Worm (Caenorhabditis elegans): ENCODE measurements around the gene W01G7.4.
A peak's percentile ranks its signal among the peaks of the same experiment; 100 is the strongest.

The W01G7.4 gene

ce11 chrII:14064051-14064450 is 3.5 kb downstream of the W01G7.4 start:
- TF ChIP-seq C08G9.2 (tag; optimal IDR thresholded peaks at IDR 0.05) (no peak), ceh-45 (GFP tag; IDR thresholded peaks at IDR 0.05) (no peak), ztf-16 (tag; optimal IDR thresholded peaks at IDR 0.05) (no peak), sox-2 (GFP tag; IDR thresholded peaks at IDR 0.05) (no peak), unc-55 (GFP tag; optimal IDR thresholded peaks at IDR 0.05) (no peak), elt-2 (tag; optimal IDR thresholded peaks at IDR 0.05) (no peak), ceh-22 (tag; optimal IDR thresholded peaks at IDR 0.05) (no peak)

- no peak for TF ChIP-seq tbx-2 (tag; optimal IDR thresholded peaks at IDR 0.05)
Observed at ce11 chrII:14065486-14065885, 4.9 kb downstream of the W01G7.4 start.

- TF ChIP-seq pax-1 (tag; optimal IDR thresholded peaks at IDR 0.05): no peak
- no peak for TF ChIP-seq nfya-1 (tag; optimal IDR thresholded peaks at IDR 0.05)
- TF ChIP-seq nhr-11 (tag; optimal IDR thresholded peaks at IDR 0.05): no peak
- no peak for TF ChIP-seq hlh-6 (tag; optimal IDR thresholded peaks at IDR 0.05)
- TF ChIP-seq dve-1 (tag; optimal IDR thresholded peaks at IDR 0.05): no peak
- no peak for TF ChIP-seq ref-2 (tag; optimal IDR thresholded peaks at IDR 0.05)
- TF ChIP-seq ceh-31 (tag; optimal IDR thresholded peaks at IDR 0.05): no peak
- no peak for TF ChIP-seq ceh-48 (tag; optimal IDR thresholded peaks at IDR 0.05)
- TF ChIP-seq F13H6.1 (tag; optimal IDR thresholded peaks at IDR 0.05): no peak
- TF ChIP-seq ceh-24 (tag; optimal IDR thresholded peaks at IDR 0.05): no peak
- TF ChIP-seq unc-3 (GFP tag; conservative IDR thresholded peaks at IDR 0.05): no peak
- no peak for TF ChIP-seq unc-3 (tag; optimal IDR thresholded peaks at IDR 0.05)
Observed at ce11 chrII:14068607-14069006, 8.1 kb downstream of the W01G7.4 start, which contains the start of gene xrn-1. xrn-1 (plus strand) TSS chrII:14068907.

- TF ChIP-seq pha-2 (tag; optimal IDR thresholded peaks at IDR 0.05) (no peak), mec-3 (tag; optimal IDR thresholded peaks at IDR 0.05; ENCODE audit: borderline replicate concordance) (peak; percentile 25)
Observed at ce11 chrII:14074825-14075224, 14.3 kb downstream of the W01G7.4 start.

DNA sequence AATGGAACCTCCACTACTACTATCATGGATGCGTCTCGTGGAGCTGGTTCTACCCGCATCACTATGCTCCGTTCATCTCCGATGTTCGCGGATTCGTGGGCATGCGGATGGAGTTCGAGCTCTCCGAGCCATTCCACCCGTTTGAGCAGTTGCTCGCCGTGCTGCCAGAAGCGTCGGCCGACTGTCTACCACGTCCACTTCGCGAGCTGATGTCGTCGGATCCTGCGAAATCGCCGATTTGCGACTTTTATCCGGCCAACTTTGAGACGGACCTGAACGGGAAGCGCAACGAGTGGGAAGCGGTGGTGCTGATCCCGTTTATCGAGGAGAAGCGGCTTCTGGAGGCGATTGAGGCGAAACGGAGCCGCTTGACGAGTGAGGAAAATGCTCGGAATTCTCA is 17.3 kb downstream of the W01G7.4 start:
- TF ChIP-seq nfya-1 (tag; optimal IDR thresholded peaks at IDR 0.05): no peak
- no peak for TF ChIP-seq ceh-6 (GFP tag; optimal IDR thresholded peaks at IDR 0.05)
- peak; percentile 4 for TF ChIP-seq mec-3 (tag; optimal IDR thresholded peaks at IDR 0.05; ENCODE audit: borderline replicate concordance)

DNA sequence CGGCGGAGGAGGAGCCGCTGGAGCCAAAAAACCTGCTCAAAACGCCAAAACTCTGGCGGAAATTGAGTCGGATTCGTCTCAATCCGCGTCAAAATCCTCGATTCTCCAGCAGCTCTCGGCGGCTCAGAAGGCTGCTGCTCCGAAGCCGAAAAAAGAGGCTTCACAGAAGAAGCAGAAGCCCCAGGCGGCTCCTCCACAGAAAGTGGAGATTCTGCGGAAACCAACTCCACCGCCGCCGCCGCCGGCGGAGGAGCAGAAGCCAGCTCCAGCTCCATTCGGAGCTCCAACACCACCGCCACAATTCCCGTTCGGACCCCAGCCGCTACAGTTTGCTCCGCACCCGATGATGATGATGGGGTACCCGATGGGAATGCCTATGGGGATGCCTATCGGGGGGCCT is 26.4 kb downstream of the W01G7.4 start:
- TF ChIP-seq pat-9 (tag; optimal IDR thresholded peaks at IDR 0.05): no peak
- TF ChIP-seq hlh-6 (tag; optimal IDR thresholded peaks at IDR 0.05): no peak
- no peak for TF ChIP-seq unc-3 (GFP tag; conservative IDR thresholded peaks at IDR 0.05)
- no peak for TF ChIP-seq unc-3 (tag; optimal IDR thresholded peaks at IDR 0.05)
- no peak for TF ChIP-seq ref-2 (tag; optimal IDR thresholded peaks at IDR 0.05)

DNA sequence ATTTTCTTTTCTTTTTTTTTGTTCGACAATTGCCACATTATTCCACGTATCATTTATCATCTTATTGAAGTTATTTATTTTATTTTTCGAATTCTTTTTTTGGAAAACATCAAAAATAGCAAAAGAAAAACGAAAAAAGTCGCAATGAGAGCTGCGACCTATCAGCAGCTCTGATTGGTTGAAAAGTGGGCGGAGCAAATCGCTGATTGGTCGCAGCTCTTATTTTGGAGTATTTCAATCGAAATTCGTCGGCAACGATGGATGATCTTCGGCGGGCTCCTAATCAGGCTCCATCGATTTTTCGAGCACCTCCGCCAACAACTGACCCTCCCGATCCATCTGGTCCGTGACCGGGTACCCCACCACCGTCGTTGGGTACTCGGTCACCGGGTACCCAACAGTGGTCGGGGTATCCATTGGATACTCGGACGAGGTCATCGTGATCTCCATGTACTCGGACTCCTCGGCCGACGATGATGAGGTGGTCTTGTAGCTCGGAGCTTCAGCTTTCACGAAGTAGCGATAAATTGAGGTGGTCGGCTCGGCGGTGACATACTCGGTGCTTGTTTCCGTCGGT is 29.3 kb downstream of the W01G7.4 start:
- no peak for TF ChIP-seq ahr-1 (tag; optimal IDR thresholded peaks at IDR 0.05)
- no peak for TF ChIP-seq C08G9.2 (tag; optimal IDR thresholded peaks at IDR 0.05)
- no peak for TF ChIP-seq ceh-30 (tag; optimal IDR thresholded peaks at IDR 0.05)
- no peak for TF ChIP-seq ceh-31 (tag; optimal IDR thresholded peaks at IDR 0.05)
- peak; percentile 93 for TF ChIP-seq nfya-1 (tag; optimal IDR thresholded peaks at IDR 0.05)
- TF ChIP-seq mec-3 (tag; optimal IDR thresholded peaks at IDR 0.05; ENCODE audit: borderline replicate concordance): no peak

DNA sequence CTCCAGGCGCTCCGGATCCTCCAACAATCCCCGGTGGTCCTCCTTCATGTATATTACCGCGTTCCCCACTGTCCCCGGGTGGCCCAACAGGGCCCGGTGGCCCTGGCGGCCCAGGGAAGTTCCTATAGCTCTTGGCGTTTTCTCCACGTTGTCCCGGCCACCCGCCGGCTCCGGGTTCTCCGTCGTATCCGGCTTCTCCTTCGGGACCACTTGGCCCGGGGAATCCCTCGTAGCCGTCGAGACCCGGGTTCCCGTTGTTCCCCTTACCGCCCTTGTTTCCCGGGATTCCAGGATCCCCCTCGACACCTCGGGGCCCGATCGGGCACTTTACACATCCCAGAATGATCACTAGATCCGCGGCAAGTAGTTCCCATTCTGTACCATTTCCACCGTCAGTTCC is 30.6 kb downstream of the W01G7.4 start:
- TF ChIP-seq pax-1 (tag; optimal IDR thresholded peaks at IDR 0.05): no peak
- no peak for TF ChIP-seq sox-4 (tag; optimal IDR thresholded peaks at IDR 0.05)
- no peak for TF ChIP-seq ceh-34 (tag; optimal IDR thresholded peaks at IDR 0.05)
- TF ChIP-seq ets-4 (tag; optimal IDR thresholded peaks at IDR 0.05): no peak
- TF ChIP-seq unc-86 (tag; optimal IDR thresholded peaks at IDR 0.05): no peak
- no peak for TF ChIP-seq fax-1 (tag; optimal IDR thresholded peaks at IDR 0.05)
- TF ChIP-seq pqm-1 (tag; optimal IDR thresholded peaks at IDR 0.05): no peak
- no peak for TF ChIP-seq lim-6 (tag; optimal IDR thresholded peaks at IDR 0.05)
- TF ChIP-seq nhr-11 (tag; optimal IDR thresholded peaks at IDR 0.05): no peak
- TF ChIP-seq K09A11.1 (tag; optimal IDR thresholded peaks at IDR 0.05; ENCODE audit: insufficient read depth): no peak
- no peak for TF ChIP-seq ceh-2 (tag; optimal IDR thresholded peaks at IDR 0.05)
